Worm (Caenorhabditis elegans) whole organism, L2 larva: ENCODE measurements around the gene ncr-1.

Experiments used
- ama-1 ChIP-seq: fragments of 150-350 bp; optimal IDR thresholded peaks from 2 replicates; lab custom pipeline; 2018; ENCODE audit warnings: inconsistent platforms
- blmp-1 ChIP-seq: sonication (generic microtip); optimal IDR thresholded peaks from 2 replicates; lab custom pipeline; 2017; ENCODE audit warnings: missing genetic modification characterization, mild to moderate bottlenecking, missing compliant biosample characterization, antibody characterized with exemption, moderate library complexity; ENCODE audit not compliant: insufficient read depth
- elt-3 ChIP-seq: sonication (generic microtip); optimal IDR thresholded peaks from 2 replicates; lab custom pipeline; 2017; ENCODE audit warnings: missing biosample characterization, missing genetic modification characterization
- fos-1 ChIP-seq: fragments of 150-350 bp; optimal IDR thresholded peaks from 2 replicates; lab custom pipeline; 2014; ENCODE audit warnings: missing biosample characterization, missing genetic modification characterization
- lin-11 ChIP-seq: fragments of 150-350 bp; sonication (generic microtip); optimal IDR thresholded peaks from 2 replicates; lab custom pipeline; 2014; ENCODE audit warnings: missing biosample characterization, missing genetic modification characterization, inconsistent platforms, mixed read lengths
- mdl-1 ChIP-seq, 2 experiments: fragments of 150-350 bp in 1 of 2; sonication (generic microtip) in 1 of 2; optimal IDR thresholded peaks; 2 replicates each; lab custom pipeline; 2017; ENCODE audit warnings: missing biosample characterization in 2 of 2, missing genetic modification characterization in 2 of 2
- nhr-11 ChIP-seq: fragments of 150-350 bp; optimal IDR thresholded peaks from 2 replicates; lab custom pipeline; 2014; ENCODE audit warnings: missing biosample characterization, missing genetic modification characterization
- nhr-23 ChIP-seq: fragments of 150-350 bp; optimal IDR thresholded peaks from 2 replicates; lab custom pipeline; 2014; ENCODE audit warnings: missing biosample characterization, missing genetic modification reagents, missing genetic modification characterization
- nhr-237 ChIP-seq: fragments of 150-350 bp; optimal IDR thresholded peaks from 2 replicates; lab custom pipeline; 2014; ENCODE audit warnings: missing biosample characterization, missing genetic modification characterization
- sma-3 ChIP-seq: sonication (generic microtip); optimal IDR thresholded peaks from 2 replicates; lab custom pipeline; 2016; ENCODE audit warnings: missing genetic modification reagents, missing genetic modification characterization, missing compliant biosample characterization
- snpc-4 ChIP-seq: fragments of 150-350 bp; optimal IDR thresholded peaks from 2 replicates; lab custom pipeline; 2014; ENCODE audit warnings: missing biosample characterization, missing genetic modification characterization
- unc-62 ChIP-seq: fragments of 150-350 bp; optimal IDR thresholded peaks from 2 replicates; lab custom pipeline; 2014; ENCODE audit warnings: missing biosample characterization, missing genetic modification reagents, missing genetic modification characterization
- zag-1 ChIP-seq: fragments of 150-350 bp; optimal IDR thresholded peaks from 2 replicates; lab custom pipeline; 2014; ENCODE audit warnings: missing biosample characterization, missing genetic modification characterization
- ztf-4 ChIP-seq: fragments of 150-350 bp; optimal IDR thresholded peaks from 2 replicates; lab custom pipeline; 2014; ENCODE audit warnings: missing biosample characterization, missing genetic modification characterization

ce11 chrX:4508209-4508608 is 19.6 kb upstream of the ncr-1 start, which contains the start of gene rhi-1:
- TF ChIP-seq lin-11 (tag; lab: Kevin White, UChicago) (no peak), mdl-1 (tag; optimal IDR thresholded peaks at IDR 0.05; lab: Kevin White, UChicago) (no peak), snpc-4 (tag; lab: Kevin White, UChicago) (no peak), ama-1 (no peak), nhr-237 (no peak), blmp-1 (tag; lab: Kevin White, UChicago) (no peak), sma-3 (GFP tag; lab: Kevin White, UChicago) (no peak), elt-3 (tag; lab: Kevin White, UChicago) (no peak), zag-1 (tag; lab: Kevin White, UChicago) (no peak), unc-62 (GFP tag; lab: Kevin White, UChicago) (no peak), ztf-4 (tag; lab: Kevin White, UChicago) (no peak), nhr-23 (no peak), nhr-11 (tag; lab: Kevin White, UChicago) (no peak), fos-1 (tag; lab: Kevin White, UChicago) (no peak)
